Worm (Caenorhabditis elegans) whole organism, L4 larva: ENCODE data around the gene F01G10.5.

Source experiments
- F26F4.8 ChIP-seq: fragments of 200-800 bp; sonication (Bioruptor generic); conservative IDR thresholded peaks from 2 replicates; pipeline ENCODE4 v1.3.6; 2022; ENCODE audit warnings: missing genetic modification characterization, missing compliant biosample characterization
- ZK546.5 ChIP-seq, 2 experiments: sonication (generic microtip); optimal IDR thresholded peaks; 2 replicates each; lab custom pipeline; 2017; ENCODE audit warnings: missing biosample characterization in 2 of 2, missing genetic modification characterization in 2 of 2
- ama-1 ChIP-seq: fragments of 150-350 bp; optimal IDR thresholded peaks from 2 replicates; lab custom pipeline; 2014; ENCODE audit warnings: inconsistent platforms, mixed read lengths
- ceh-28 ChIP-seq: fragments of 150-350 bp; optimal IDR thresholded peaks from 2 replicates; lab custom pipeline; 2014; ENCODE audit warnings: missing biosample characterization, missing genetic modification reagents, missing genetic modification characterization
- cey-2 ChIP-seq: sonication (generic microtip); optimal IDR thresholded peaks from 3 replicates; lab custom pipeline; 2017; ENCODE audit warnings: missing genetic modification characterization, mild to moderate bottlenecking, missing compliant biosample characterization, antibody characterized with exemption, borderline replicate concordance; ENCODE audit not compliant: insufficient read depth
- fkh-10 ChIP-seq: fragments of 150-350 bp; optimal IDR thresholded peaks from 2 replicates; lab custom pipeline; 2014; ENCODE audit warnings: missing biosample characterization, missing genetic modification reagents, missing genetic modification characterization
- lim-7 ChIP-seq: fragments of 200-800 bp; sonication (Bioruptor generic); IDR thresholded peaks from 2 replicates; pipeline ENCODE4 v1.3.6; 2022; ENCODE audit warnings: missing genetic modification characterization, missing compliant biosample characterization
- lin-15B ChIP-seq: fragments of 150-350 bp; sonication (generic microtip); optimal IDR thresholded peaks from 3 replicates; lab custom pipeline; 2014; ENCODE audit warnings: missing biosample characterization, missing genetic modification characterization
- lin-39 ChIP-seq: fragments of 150-350 bp; optimal IDR thresholded peaks from 2 replicates; lab custom pipeline; 2014; ENCODE audit warnings: missing biosample characterization, missing genetic modification reagents, missing genetic modification characterization
- nhr-11 ChIP-seq: fragments of 150-350 bp; optimal IDR thresholded peaks from 2 replicates; lab custom pipeline; 2014; ENCODE audit warnings: missing biosample characterization, missing genetic modification characterization
- nhr-76 ChIP-seq: fragments of 150-350 bp; optimal IDR thresholded peaks from 2 replicates; lab custom pipeline; 2014; ENCODE audit warnings: missing biosample characterization, missing genetic modification characterization
- pqm-1 ChIP-seq: sonication (generic microtip); optimal IDR thresholded peaks from 2 replicates; lab custom pipeline; 2017; ENCODE audit warnings: missing biosample characterization, missing genetic modification characterization
- snpc-4 ChIP-seq: fragments of 150-350 bp; optimal IDR thresholded peaks from 2 replicates; lab custom pipeline; 2014; ENCODE audit warnings: missing biosample characterization, missing genetic modification characterization

DNA sequence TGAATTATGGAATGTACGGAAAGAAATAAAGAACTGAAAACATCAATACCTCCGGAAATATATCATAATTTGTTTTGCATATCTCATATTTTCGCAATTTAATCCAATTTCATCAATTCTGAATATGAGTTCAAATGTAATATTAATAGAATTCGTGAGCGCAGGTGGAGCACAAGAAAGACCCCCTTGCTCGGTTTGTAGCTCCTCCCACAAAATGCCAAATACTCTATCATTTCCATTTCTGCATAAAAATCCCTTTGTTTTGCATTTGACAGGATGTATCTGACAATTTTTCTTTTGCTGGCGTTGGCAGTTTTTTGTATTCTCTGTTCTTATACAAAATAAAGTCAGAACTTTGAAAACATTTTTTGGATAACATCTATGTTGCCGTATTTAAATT, 44.2 kb upstream of the F01G10.5 start:
- TF ChIP-seq cey-2 (tag; lab: Kevin White, UChicago) (no peak), lin-39 (tag; lab: Kevin White, UChicago) (no peak), nhr-11 (tag; lab: Kevin White, UChicago) (no peak), lim-7 (no peak), ama-1 (no peak), ZK546.5 (tag; optimal IDR thresholded peaks at IDR 0.05; lab: Kevin White, UChicago) (no peak), nhr-76 (tag; lab: Kevin White, UChicago) (no peak), pqm-1 (tag; lab: Kevin White, UChicago) (no peak), F26F4.8 (no peak), snpc-4 (no peak), fkh-10 (no peak), ceh-28 (tag; lab: Kevin White, UChicago) (no peak), lin-15B (tag; lab: Kevin White, UChicago) (no peak)
